Fruit fly (Drosophila melanogaster) whole organism, embryonic: ENCODE results near the gene CG43799.

Source experiments
- Abd-B ChIP-seq: fragments of 200-800 bp; sonication (Bioruptor generic); optimal IDR thresholded peaks from 2 replicates; lab custom pipeline; 2018; ENCODE audit warnings: missing biosample characterization, mild to moderate bottlenecking, missing genetic modification characterization, moderate library complexity
- Atf-2 ChIP-seq: fragments of 200-800 bp; sonication (Bioruptor generic); optimal IDR thresholded peaks from 2 replicates; lab custom pipeline; 2016; ENCODE audit warnings: missing biosample characterization, missing genetic modification characterization
- C15 ChIP-seq: fragments of 200-800 bp; sonication (Bioruptor generic); IDR thresholded peaks from 3 replicates; pipeline ENCODE4 v1.3.6; 2022; ENCODE audit warnings: missing biosample characterization, missing genetic modification characterization
- CG10979 ChIP-seq: fragments of 200-800 bp; sonication (Bioruptor generic); optimal IDR thresholded peaks from 2 replicates; lab custom pipeline; 2018; ENCODE audit warnings: missing biosample characterization, mild to moderate bottlenecking, missing genetic modification characterization, moderate library complexity
- CG11093 ChIP-seq: fragments of 200-800 bp; sonication (Bioruptor generic); IDR thresholded peaks from 3 replicates; pipeline ENCODE4 v1.3.6; 2022; ENCODE audit warnings: missing biosample characterization, missing genetic modification characterization
- CG12236 ChIP-seq: fragments of 200-800 bp; sonication (Bioruptor generic); optimal IDR thresholded peaks from 2 replicates; lab custom pipeline; 2016; ENCODE audit warnings: missing biosample characterization, missing genetic modification characterization
- CG14050 ChIP-seq: fragments of 200-800 bp; sonication (Bioruptor generic); IDR thresholded peaks from 3 replicates; pipeline ENCODE4 v1.3.6; 2022; ENCODE audit warnings: missing biosample characterization, missing genetic modification characterization
- CG14710 ChIP-seq: fragments of 200-800 bp; sonication (Bioruptor generic); optimal IDR thresholded peaks from 3 replicates; lab custom pipeline; 2019; ENCODE audit warnings: missing biosample characterization, mild to moderate bottlenecking, missing genetic modification characterization, moderate library complexity
- CG15601 ChIP-seq: fragments of 200-800 bp; sonication (Bioruptor generic); optimal IDR thresholded peaks from 3 replicates; lab custom pipeline; 2019; ENCODE audit warnings: missing biosample characterization, mild to moderate bottlenecking, missing genetic modification characterization, moderate library complexity
- CG1602 ChIP-seq: fragments of 200-800 bp; sonication (Bioruptor generic); optimal IDR thresholded peaks from 3 replicates; lab custom pipeline; 2016; ENCODE audit warnings: missing biosample characterization, missing genetic modification characterization
- CG17359 ChIP-seq: fragments of 200-800 bp; sonication (Bioruptor generic); optimal IDR thresholded peaks from 3 replicates; lab custom pipeline; 2018; ENCODE audit warnings: missing biosample characterization, mild to moderate bottlenecking, missing genetic modification characterization, moderate library complexity
- CG2129 ChIP-seq: fragments of 200-800 bp; sonication (Bioruptor generic); IDR thresholded peaks from 2 replicates; pipeline ENCODE4 v1.3.6; 2022; ENCODE audit warnings: missing biosample characterization, missing genetic modification characterization; ENCODE audit not compliant: partially characterized antibody
- CG2712 ChIP-seq: fragments of 200-800 bp; optimal IDR thresholded peaks from 3 replicates; lab custom pipeline; 2019; ENCODE audit warnings: missing biosample characterization, mild to moderate bottlenecking, missing genetic modification characterization, moderate library complexity
- CG3163 ChIP-seq: fragments of 200-800 bp; sonication (Bioruptor generic); optimal IDR thresholded peaks from 3 replicates; lab custom pipeline; 2016; ENCODE audit warnings: missing biosample characterization, missing genetic modification characterization
- CG32767 ChIP-seq: fragments of 200-800 bp; sonication (Bioruptor generic); IDR thresholded peaks from 2 replicates; pipeline ENCODE4 v1.3.6; 2022; ENCODE audit warnings: missing biosample characterization, missing genetic modification characterization
- CG4707 ChIP-seq: fragments of 200-800 bp; sonication (Bioruptor generic); optimal IDR thresholded peaks from 2 replicates; lab custom pipeline; 2018; ENCODE audit warnings: missing biosample characterization, mild to moderate bottlenecking, missing genetic modification characterization, moderate library complexity
- CG4820 ChIP-seq: fragments of 200-800 bp; sonication (Bioruptor generic); optimal IDR thresholded peaks from 3 replicates; lab custom pipeline; 2016; ENCODE audit warnings: missing biosample characterization, missing genetic modification characterization
- CG6683 ChIP-seq: fragments of 200-800 bp; sonication (Bioruptor generic); optimal IDR thresholded peaks from 2 replicates; lab custom pipeline; 2017; ENCODE audit warnings: missing biosample characterization, mild to moderate bottlenecking, missing genetic modification characterization, missing genetic modification reagents
- CG9215 ChIP-seq: fragments of 200-800 bp; sonication (Bioruptor generic); IDR thresholded peaks from 2 replicates; pipeline ENCODE4 v1.3.6; 2022; ENCODE audit warnings: missing biosample characterization, missing genetic modification characterization
- Chrac-16 ChIP-seq: fragments of 200-800 bp; sonication (Bioruptor generic); optimal IDR thresholded peaks from 3 replicates; lab custom pipeline; 2016; ENCODE audit warnings: missing biosample characterization, missing genetic modification characterization
- Dfd ChIP-seq, 2 experiments: fragments of >200 bp; optimal IDR thresholded peaks; 2 replicates each; lab custom pipeline; 2017; ENCODE audit warnings: missing biosample characterization in 2 of 2, missing genetic modification characterization in 2 of 2
- Dip3 ChIP-seq: fragments of 200-800 bp; sonication (Bioruptor generic); optimal IDR thresholded peaks from 3 replicates; lab custom pipeline; 2016; ENCODE audit warnings: missing biosample characterization, missing genetic modification characterization
- H15 ChIP-seq: fragments of 200-800 bp; sonication (Bioruptor generic); IDR thresholded peaks from 3 replicates; pipeline ENCODE4 v1.3.6; 2022; ENCODE audit warnings: missing biosample characterization, missing genetic modification characterization
- Hand ChIP-seq: fragments of 200-800 bp; sonication (Bioruptor generic); optimal IDR thresholded peaks from 2 replicates; lab custom pipeline; 2017; ENCODE audit warnings: mild to moderate bottlenecking, missing biosample characterization, missing genetic modification reagents, missing genetic modification characterization
- Lhr ChIP-seq: fragments of 200-800 bp; sonication (Bioruptor generic); optimal IDR thresholded peaks from 3 replicates; lab custom pipeline; 2017; ENCODE audit warnings: mild to moderate bottlenecking, missing biosample characterization, missing genetic modification reagents, missing genetic modification characterization
- Nf-YB ChIP-seq: fragments of 200-800 bp; sonication (Bioruptor generic); optimal IDR thresholded peaks from 3 replicates; lab custom pipeline; 2019; ENCODE audit warnings: missing biosample characterization, mild to moderate bottlenecking, missing genetic modification characterization, moderate library complexity
- Pdp1 ChIP-seq, 2 experiments: fragments of 200-800 bp; sonication (Bioruptor generic); optimal IDR thresholded peaks; 3 replicates each; lab custom pipeline; 2016; ENCODE audit warnings: missing biosample characterization in 2 of 2, missing genetic modification characterization in 2 of 2, mild to moderate bottlenecking in 1 of 2, moderate library complexity in 1 of 2
- Sry-δ ChIP-seq: fragments of 200-800 bp; sonication (Bioruptor generic); optimal IDR thresholded peaks from 2 replicates; lab custom pipeline; 2016; ENCODE audit warnings: missing biosample characterization, missing genetic modification characterization
- TFAM ChIP-seq: fragments of 200-800 bp; sonication (Bioruptor generic); optimal IDR thresholded peaks from 2 replicates; lab custom pipeline; 2017; ENCODE audit warnings: missing biosample characterization, missing genetic modification characterization, inconsistent platforms
- ac ChIP-seq: fragments of 200-800 bp; sonication (Bioruptor generic); optimal IDR thresholded peaks from 3 replicates; lab custom pipeline; 2017; ENCODE audit warnings: missing biosample characterization, mild to moderate bottlenecking, missing genetic modification characterization
- bigmax ChIP-seq: fragments of 200-800 bp; sonication (Bioruptor generic); optimal IDR thresholded peaks from 2 replicates; lab custom pipeline; 2018; ENCODE audit warnings: missing biosample characterization, mild to moderate bottlenecking, missing genetic modification characterization
- cas ChIP-seq: fragments of 200-800 bp; sonication (Bioruptor generic); IDR thresholded peaks from 2 replicates; pipeline ENCODE4 v1.3.6; 2022; ENCODE audit warnings: missing biosample characterization, missing genetic modification characterization
- croc ChIP-seq: fragments of 200-800 bp; sonication (Bioruptor generic); conservative IDR thresholded peaks from 3 replicates; pipeline ENCODE4 v1.3.6; 2022; ENCODE audit warnings: missing biosample characterization, missing genetic modification characterization
- eyg ChIP-seq: fragments of 200-800 bp; sonication (Bioruptor generic); optimal IDR thresholded peaks from 3 replicates; lab custom pipeline; 2016; ENCODE audit warnings: missing biosample characterization, missing genetic modification characterization
- fu2 ChIP-seq: fragments of 200-800 bp; sonication (Bioruptor generic); optimal IDR thresholded peaks from 2 replicates; lab custom pipeline; 2016; ENCODE audit warnings: missing biosample characterization, missing genetic modification characterization
- gro ChIP-seq: fragments of 200-800 bp; sonication (Bioruptor generic); optimal IDR thresholded peaks from 2 replicates; lab custom pipeline; 2016; ENCODE audit warnings: missing biosample characterization, missing genetic modification characterization
- hkb ChIP-seq, 2 experiments: fragments of 200-800 bp in 1 of 2; fragments of >200 bp in 1 of 2; sonication (Bioruptor generic) in 1 of 2; IDR thresholded peaks in 1 of 2; optimal IDR thresholded peaks in 1 of 2; 2 replicates each; pipeline versions ENCODE4 v1.3.6 to Lab custom; 2017 to 2022; ENCODE audit warnings: missing biosample characterization in 1 of 2, missing genetic modification characterization in 1 of 2
- jing ChIP-seq: fragments of 200-800 bp; sonication (Bioruptor generic); optimal IDR thresholded peaks from 2 replicates; lab custom pipeline; 2018; ENCODE audit warnings: missing biosample characterization, mild to moderate bottlenecking, missing genetic modification characterization
- onecut ChIP-seq: fragments of 200-800 bp; sonication (Bioruptor generic); IDR thresholded peaks from 2 replicates; pipeline ENCODE4 v1.3.6; 2022; ENCODE audit warnings: missing biosample characterization, missing genetic modification characterization
- org-1 ChIP-seq: fragments of 200-800 bp; sonication (Bioruptor generic); optimal IDR thresholded peaks from 2 replicates; lab custom pipeline; 2017; ENCODE audit warnings: missing biosample characterization, missing genetic modification characterization
- pb ChIP-seq: fragments of 200-800 bp; sonication (Bioruptor generic); optimal IDR thresholded peaks from 3 replicates; lab custom pipeline; 2016; ENCODE audit warnings: missing biosample characterization, missing genetic modification characterization
- phol ChIP-seq: fragments of 200-800 bp; sonication (Bioruptor generic); optimal IDR thresholded peaks from 3 replicates; lab custom pipeline; 2018; ENCODE audit warnings: missing biosample characterization, mild to moderate bottlenecking, missing genetic modification characterization, moderate library complexity
- run ChIP-seq: fragments of 200-800 bp; sonication (Bioruptor generic); optimal IDR thresholded peaks from 3 replicates; lab custom pipeline; 2018; ENCODE audit warnings: missing biosample characterization, mild to moderate bottlenecking, missing genetic modification characterization
- sc ChIP-seq, 3 experiments: fragments of >200 bp in 2 of 3; fragments of 200-800 bp in 1 of 3; sonication (Bioruptor generic) in 1 of 3; optimal IDR thresholded peaks; 2 replicates in 2 of 3; 3 replicates in 1 of 3; lab custom pipeline; 2017; ENCODE audit warnings: mild to moderate bottlenecking in 1 of 3, missing biosample characterization in 1 of 3, missing genetic modification characterization in 1 of 3, missing genetic modification reagents in 1 of 3
- sens-2 ChIP-seq: fragments of 200-800 bp; sonication (Bioruptor generic); IDR thresholded peaks from 2 replicates; pipeline ENCODE4 v1.3.6; 2022; ENCODE audit warnings: missing biosample characterization, missing genetic modification characterization
- sr ChIP-seq: fragments of 200-800 bp; sonication (Bioruptor generic); IDR thresholded peaks from 3 replicates; pipeline ENCODE4 v1.3.6; 2022; ENCODE audit warnings: missing biosample characterization, missing genetic modification characterization
- tin ChIP-seq: fragments of 200-800 bp; sonication (Bioruptor generic); optimal IDR thresholded peaks from 3 replicates; lab custom pipeline; 2016; ENCODE audit warnings: missing biosample characterization, missing genetic modification characterization
- twi ChIP-seq: fragments of 200-800 bp; optimal IDR thresholded peaks from 2 replicates; lab custom pipeline; 2019; ENCODE audit warnings: missing biosample characterization, mild to moderate bottlenecking, missing genetic modification characterization, moderate library complexity
- wek ChIP-seq: fragments of 200-800 bp; sonication (Bioruptor generic); optimal IDR thresholded peaks from 3 replicates; lab custom pipeline; 2018; ENCODE audit warnings: missing biosample characterization, mild to moderate bottlenecking, missing genetic modification characterization, moderate library complexity
- zfh2 ChIP-seq: fragments of 200-800 bp; sonication (Bioruptor generic); optimal IDR thresholded peaks from 2 replicates; lab custom pipeline; 2016; ENCODE audit warnings: missing biosample characterization, missing genetic modification characterization

Gene CG43799

dm6 chr2L:7270270-7270669 lies 42.7 kb downstream of the CG43799 start (continued):
- TF ChIP-seq cas (no peak), Hand (no peak), Atf-2 (GFP tag; lab: Kevin White, UChicago) (no peak), CG32767 (GFP tag; lab: Robert Waterston, UW) (no peak), Dfd (GFP tag; optimal IDR thresholded peaks at IDR 0.05; lab: Kevin White, UChicago) (no peak), fu2 (GFP tag; lab: Kevin White, UChicago) (no peak), CG15601 (tag; lab: Kevin White, UChicago) (peak; percentile 63), jing (no peak), Dip3 (GFP tag; lab: Kevin White, UChicago) (no peak), zfh2 (GFP tag; lab: Kevin White, UChicago) (no peak), onecut (GFP tag; lab: Robert Waterston, UW) (peak; percentile 39), phol (tag; lab: Kevin White, UChicago) (peak; percentile 78), run (no peak), hkb (optimal IDR thresholded peaks at IDR 0.05; lab: Kevin White, UChicago) (no peak), hkb (GFP tag; IDR thresholded peaks at IDR 0.05; lab: Robert Waterston, UW) (peak; percentile 45; the same call in 1 of the 2 replicates), CG4707 (GFP tag; lab: Kevin White, UChicago) (no peak), bigmax (GFP tag; lab: Kevin White, UChicago) (no peak), CG1602 (GFP tag; lab: Kevin White, UChicago) (peak; percentile 44), gro (GFP tag; lab: Kevin White, UChicago) (no peak), CG6683 (GFP tag; lab: Kevin White, UChicago) (no peak), CG17359 (tag; lab: Kevin White, UChicago) (peak; percentile 55), CG2129 (GFP tag; lab: Robert Waterston, UW) (no peak), ac (GFP tag; lab: Kevin White, UChicago) (peak; percentile 33), Chrac-16 (GFP tag; lab: Kevin White, UChicago) (peak; percentile 51), CG14710 (tag; lab: Kevin White, UChicago) (peak; percentile 80), sc (optimal IDR thresholded peaks at IDR 0.05; lab: Kevin White, UChicago) (no peak), sc (GFP tag; optimal IDR thresholded peaks at IDR 0.05; lab: Kevin White, UChicago) (peak; percentile 27), CG4820 (GFP tag; lab: Kevin White, UChicago) (peak; percentile 62), Abd-B (GFP tag; lab: Kevin White, UChicago) (peak; percentile 30), CG14050 (GFP tag; lab: Robert Waterston, UW) (no peak), sens-2 (GFP tag; lab: Robert Waterston, UW) (no peak), wek (no peak), TFAM (GFP tag; lab: Kevin White, UChicago) (no peak), Lhr (GFP tag; lab: Kevin White, UChicago) (peak; percentile 6), pb (GFP tag; lab: Kevin White, UChicago) (no peak), CG12236 (no peak), sr (no peak), Nf-YB (GFP tag; lab: Kevin White, UChicago) (peak; percentile 36), eyg (no peak), tin (peak; percentile 49), CG9215 (no peak), twi (peak; percentile 45), croc (GFP tag; lab: Robert Waterston, UW) (peak; percentile 49; the same call in 2 of the 3 replicates), Sry-δ (GFP tag; lab: Kevin White, UChicago) (no peak), CG2712 (tag; lab: Kevin White, UChicago) (peak; percentile 84), CG11093 (GFP tag; lab: Robert Waterston, UW) (no peak), CG10979 (tag; lab: Kevin White, UChicago) (peak; percentile 87), CG3163 (no peak), org-1 (GFP tag; lab: Kevin White, UChicago) (no peak), C15 (GFP tag; lab: Robert Waterston, UW) (no peak), Pdp1 (GFP tag; optimal IDR thresholded peaks at IDR 0.05; lab: Kevin White, UChicago) (peak in 1 of 2 experiments; percentile 24), H15 (GFP tag; lab: Robert Waterston, UW) (no peak)
